Worm (Caenorhabditis elegans): ENCODE data around the gene Y49E10.30.
A peak's percentile ranks its signal among the peaks of the same experiment; 100 is the strongest.
"Not testable (repeated sequence)": the region's sequence is repeated elsewhere in the genome, so short reads cannot be mapped to it uniquely, and the experiment has no call there.

Gene Y49E10.30

DNA sequence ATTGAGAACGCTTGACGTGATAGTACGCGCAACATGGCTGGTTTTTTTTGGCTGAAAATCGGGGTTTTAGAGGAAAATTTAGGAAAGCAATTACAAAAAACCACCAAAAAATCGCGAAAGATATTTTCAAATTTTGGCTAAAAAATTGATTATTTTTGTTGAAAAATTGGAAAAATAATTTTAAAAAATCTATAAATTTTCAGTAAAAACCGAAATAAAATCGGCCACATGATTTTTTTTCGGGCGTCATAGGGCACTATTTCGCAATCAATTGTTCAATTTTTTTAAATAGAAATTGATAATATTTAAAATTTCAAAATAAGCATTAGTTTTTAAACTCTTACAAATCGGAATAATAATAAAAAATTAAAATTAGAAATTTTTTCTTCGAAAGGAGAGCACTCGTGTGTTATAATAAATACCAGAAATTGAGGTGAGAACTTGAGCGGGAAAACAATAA is 12.9 kb upstream of the Y49E10.30 start, which contains the start of gene glrx-5:
Gene glrx-5 (minus strand): TSS at position 51 of the 460 bp plus-strand sequence.
- TF ChIP-seq nhr-48 (tag; optimal IDR thresholded peaks at IDR 0.05) = no peak
- TF ChIP-seq spr-1 (tag; optimal IDR thresholded peaks at IDR 0.05) = no peak

ce11 chrIII:12375614-12376013 is 11.1 kb upstream of the Y49E10.30 start:
- no peak for TF ChIP-seq unc-39 (tag; optimal IDR thresholded peaks at IDR 0.05)
- TF ChIP-seq set-16 (GFP tag; IDR thresholded peaks at IDR 0.05) = peak; percentile 68

- TF ChIP-seq dpl-1 (GFP tag; optimal IDR thresholded peaks at IDR 0.05) (peak; percentile 90), fkh-10 (GFP tag; optimal IDR thresholded peaks at IDR 0.05) (no peak), dve-1 (tag; optimal IDR thresholded peaks at IDR 0.05; ENCODE audit: insufficient read depth) (peak; percentile 16), nhr-41 (GFP tag; IDR thresholded peaks at IDR 0.05) (no peak), hlh-30 (tag; optimal IDR thresholded peaks at IDR 0.05; ENCODE audit: insufficient read depth) (peak; percentile 54), zip-11 (GFP tag; IDR thresholded peaks at IDR 0.05) (no peak), aha-1 (tag) (no peak), lin-38 (GFP tag; IDR thresholded peaks at IDR 0.05) (peak; percentile 91), Y5F2A.4 (GFP tag; optimal IDR thresholded peaks at IDR 0.05) (no peak)
Observed at ce11 chrIII:12377198-12377662, 9.5 kb upstream of the Y49E10.30 start, which contains the start of gene pph-4.2. Gene pph-4.2, minus strand, starts transcription at chrIII:12377248.

- 0 out of 2 replicates have a peak, but pooled peaks have one; percentile 55 for TF ChIP-seq Y48G9A.11 (GFP tag; IDR thresholded peaks at IDR 0.05)
- TF ChIP-seq lin-38 (GFP tag; IDR thresholded peaks at IDR 0.05) = peak; percentile 90
- TF ChIP-seq set-16 (GFP tag; IDR thresholded peaks at IDR 0.05) = peak; percentile 57; the same call in 1 of the 2 replicates
- TF ChIP-seq D1046.2 (GFP tag; IDR thresholded peaks at IDR 0.05) = peak; percentile 35; the same call in 1 of the 2 replicates
- 0 out of 2 replicates have a peak, but pooled peaks have one; percentile 24 for TF ChIP-seq ZK337.2 (GFP tag; IDR thresholded peaks at IDR 0.05)
- TF ChIP-seq snpc-1.2 (GFP tag; IDR thresholded peaks at IDR 0.05) = 0 out of 2 replicates have a peak, but pooled peaks have one; percentile 39
Observed at ce11 chrIII:12382799-12383198, 3.9 kb upstream of the Y49E10.30 start.

- not testable (repeated sequence) for TF ChIP-seq zfp-3 (GFP tag; conservative IDR thresholded peaks at IDR 0.05); lim-7 (GFP tag; IDR thresholded peaks at IDR 0.05); mep-1 (tag; optimal IDR thresholded peaks at IDR 0.05)
Observed at ce11 chrIII:12383709-12384108, 3.0 kb upstream of the Y49E10.30 start, which contains the start of gene Y49E10.4. Gene Y49E10.4, minus strand, starts transcription at chrIII:12383809.

DNA sequence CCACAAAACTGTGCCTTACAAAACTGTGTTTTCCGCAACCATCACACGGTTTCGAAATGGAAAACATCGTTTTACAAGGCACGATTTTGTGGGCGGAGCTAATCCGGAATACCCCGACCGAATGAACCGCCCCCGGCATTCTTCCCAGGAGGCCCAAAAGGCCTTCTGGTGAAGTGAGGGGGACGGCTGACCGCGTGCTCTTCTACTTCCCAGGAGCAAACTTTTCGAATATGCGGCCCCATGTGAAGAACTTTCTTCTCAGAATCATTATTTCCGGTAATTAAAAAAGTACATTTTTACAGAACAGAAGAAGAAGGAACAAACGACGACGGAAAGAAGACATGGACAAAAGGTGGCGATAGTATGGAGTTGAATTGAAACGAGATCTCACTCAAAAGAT is 647 bp downstream of the Y49E10.30 start:
- TF ChIP-seq set-16 (GFP tag; IDR thresholded peaks at IDR 0.05) = 0 out of 2 replicates have a peak, but pooled peaks have one; percentile 34

DNA sequence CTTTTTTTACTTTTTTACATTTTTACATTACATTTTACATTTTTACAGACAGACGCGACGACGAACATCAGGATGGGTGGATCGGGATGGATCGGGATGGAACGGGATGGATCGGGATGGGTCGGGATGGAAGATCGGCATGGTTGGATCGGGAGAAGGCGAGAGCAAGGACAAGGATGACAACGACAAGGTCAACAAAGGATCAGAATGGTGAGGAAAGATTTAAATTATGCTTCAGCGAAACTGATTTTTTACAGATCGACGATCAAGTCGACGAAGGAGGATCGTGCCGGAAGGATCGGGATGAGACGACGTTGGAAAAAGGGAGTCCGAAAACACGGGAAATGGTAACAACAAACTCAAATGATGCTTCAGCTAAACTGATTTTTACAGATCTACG is 1.4 kb downstream of the Y49E10.30 start:
- TF ChIP-seq aha-1 (tag) = peak; percentile 92
- no peak for TF ChIP-seq zag-1 (tag; optimal IDR thresholded peaks at IDR 0.05)
- TF ChIP-seq nhr-6 (tag; optimal IDR thresholded peaks at IDR 0.05) = no peak

DNA sequence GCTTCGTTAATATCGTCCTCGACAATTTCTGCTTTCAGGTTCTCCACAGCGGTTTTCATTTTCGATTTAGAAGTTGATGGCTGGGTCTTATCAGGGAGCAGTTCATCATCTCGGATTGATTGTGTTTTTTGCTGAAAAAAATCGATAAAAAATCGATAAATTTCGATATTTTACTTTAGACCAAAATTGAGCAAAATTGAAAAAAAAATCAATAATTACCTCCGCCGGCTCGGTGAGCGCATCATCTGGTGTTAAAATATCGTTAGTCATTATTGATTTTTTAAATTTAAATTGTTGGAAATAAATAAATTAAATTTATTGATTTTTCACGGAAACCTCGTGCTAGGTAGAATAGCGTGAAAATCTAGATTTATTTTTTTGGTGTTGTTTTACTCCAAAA is 8.4 kb downstream of the Y49E10.30 start, which contains the start of gene Y49E10.10:
Gene Y49E10.10 (plus strand): TSS at position 381 of the 400 bp plus-strand sequence.
- TF ChIP-seq lin-1 (GFP tag; IDR thresholded peaks at IDR 0.05) (no peak), ceh-28 (tag; optimal IDR thresholded peaks at IDR 0.05) (peak; percentile 93)

DNA sequence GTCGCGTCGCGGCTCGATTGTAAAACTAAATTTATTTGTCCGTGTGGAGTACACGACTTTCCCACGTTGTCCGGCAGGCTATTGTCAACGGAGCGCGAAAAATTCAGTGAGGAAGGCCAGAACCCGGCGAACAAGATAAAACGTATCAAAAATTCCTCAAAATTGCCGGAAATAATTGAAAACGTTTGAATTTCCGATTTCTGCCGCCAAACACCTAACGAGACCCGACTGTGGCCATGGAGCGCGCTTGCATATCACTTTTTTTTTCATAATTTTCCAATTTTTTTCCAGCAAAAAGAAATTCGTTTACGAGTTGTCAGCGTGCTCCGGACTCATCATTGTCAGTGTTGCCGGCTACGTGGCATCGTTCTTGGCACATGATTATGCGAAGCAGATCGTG is 11.8 kb downstream of the Y49E10.30 start:
- TF ChIP-seq fkh-10 (GFP tag; optimal IDR thresholded peaks at IDR 0.05) = no peak
- TF ChIP-seq ceh-62 (tag; optimal IDR thresholded peaks at IDR 0.05) = no peak
- peak; percentile 93 for TF ChIP-seq aha-1 (tag)
- no peak for TF ChIP-seq saeg-2 (GFP tag; IDR thresholded peaks at IDR 0.05)
- peak in 1 of 2 experiments; percentile 55 for TF ChIP-seq unc-62 (GFP tag; optimal IDR thresholded peaks at IDR 0.05 in 1 of 2)
- TF ChIP-seq unc-62 (tag; optimal IDR thresholded peaks at IDR 0.05) = no peak

Measured in whole organism, L4 larva.